Worm (Caenorhabditis elegans): Measurements from ENCODE around the gene F39F10.4.

Gene F39F10.4

DNA sequence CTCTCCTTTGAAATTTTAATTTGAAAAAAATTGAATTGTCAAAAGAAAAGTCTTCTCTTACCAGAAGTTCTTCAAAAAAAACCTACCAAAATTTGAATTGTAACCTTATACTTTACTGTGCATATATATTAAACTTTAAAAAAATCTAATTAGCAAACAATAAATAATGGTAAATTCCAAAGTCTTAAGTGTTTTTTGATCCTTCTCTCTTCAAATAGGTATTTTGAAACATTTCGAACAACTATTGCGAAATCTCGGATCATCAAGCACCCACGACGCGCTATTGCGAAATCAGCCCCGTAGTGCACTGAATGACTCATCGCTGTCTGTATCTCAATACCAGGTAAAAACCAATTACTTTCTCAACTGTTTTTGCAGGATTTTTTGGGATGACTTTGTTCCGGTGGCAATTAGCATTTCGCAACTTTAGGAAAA lies 27.2 kb upstream of the F39F10.4 start:
- TF ChIP-seq ets-7 (tag; optimal IDR thresholded peaks at IDR 0.05) (no peak), flt-1 (GFP tag; IDR thresholded peaks at IDR 0.05) (0 out of 2 replicates have a peak, but pooled peaks have one; percentile 16), hnd-1 (tag; optimal IDR thresholded peaks at IDR 0.05) (peak; percentile 21)

DNA sequence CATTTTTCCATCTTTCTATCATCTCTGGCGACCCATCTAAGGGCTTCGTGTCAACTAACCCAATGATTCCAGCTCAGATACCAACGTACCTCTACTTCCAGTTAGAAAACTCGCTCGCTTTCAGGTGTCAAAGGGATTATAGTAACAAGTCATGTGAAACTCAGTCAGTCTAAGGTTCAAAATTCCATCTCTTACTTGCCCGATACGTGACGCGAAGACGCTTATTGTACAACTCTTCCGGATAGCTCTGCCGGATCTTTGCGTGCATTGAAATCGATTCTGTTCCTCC lies 26.8 kb upstream of the F39F10.4 start:
- TF ChIP-seq F13C5.2 (tag; optimal IDR thresholded peaks at IDR 0.05) = no peak
- no peak for TF ChIP-seq hnd-1 (tag; optimal IDR thresholded peaks at IDR 0.05)
- no peak for TF ChIP-seq scrt-1 (GFP tag; IDR thresholded peaks at IDR 0.05)
- no peak for TF ChIP-seq aly-1 (tag; optimal IDR thresholded peaks at IDR 0.05)
- no peak for TF ChIP-seq ama-1 (optimal IDR thresholded peaks at IDR 0.05)
- TF ChIP-seq pes-1 (GFP tag; IDR thresholded peaks at IDR 0.05) = no peak
- no peak for TF ChIP-seq tbx-11 (GFP tag; IDR thresholded peaks at IDR 0.05)

DNA sequence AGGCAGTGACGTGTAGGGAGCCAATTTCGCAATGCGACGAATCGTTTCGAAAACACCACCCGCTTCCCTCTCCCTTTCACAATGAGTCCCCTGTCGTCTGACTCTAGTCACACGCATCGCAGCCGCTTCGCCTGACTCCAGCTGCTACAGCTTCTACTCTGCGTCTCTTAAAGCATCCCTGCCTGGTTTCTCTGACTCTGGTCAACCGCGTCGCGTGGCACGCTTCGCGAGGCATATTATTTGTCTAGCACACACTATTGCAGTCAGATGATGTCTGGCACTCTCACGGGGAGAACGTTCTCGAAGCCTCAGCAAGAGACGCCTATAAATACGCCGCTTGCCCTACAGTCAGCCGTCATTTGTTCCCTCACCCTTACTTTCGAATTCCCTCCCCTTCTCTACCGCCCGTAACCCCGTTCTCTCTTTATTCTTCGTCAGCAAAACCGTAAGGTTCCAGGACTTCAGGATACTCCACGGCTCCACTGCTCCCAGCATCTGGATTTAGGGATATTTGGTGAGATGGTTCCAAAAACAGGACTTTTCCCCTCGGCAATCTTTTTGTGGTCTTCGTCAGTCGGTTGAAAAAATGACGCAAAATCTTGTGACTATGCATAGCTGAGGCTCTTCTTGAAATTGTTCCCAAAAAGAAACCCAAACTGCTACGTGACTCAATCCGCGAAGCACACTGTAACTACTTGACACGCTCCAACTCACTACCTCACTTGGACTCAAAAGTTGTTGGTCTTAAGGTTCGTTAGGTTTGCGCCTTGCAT lies 26.2 kb upstream of the F39F10.4 start:
- TF ChIP-seq ama-1 (optimal IDR thresholded peaks at IDR 0.05) = peak; percentile 99
- TF ChIP-seq ets-7 (tag; optimal IDR thresholded peaks at IDR 0.05) = no peak
- TF ChIP-seq tbx-11 (GFP tag; IDR thresholded peaks at IDR 0.05) = peak; percentile 59; the same call in 1 of the 2 replicates
- peak; percentile 55 for TF ChIP-seq flt-1 (GFP tag; IDR thresholded peaks at IDR 0.05)
- TF ChIP-seq aly-1 (tag; optimal IDR thresholded peaks at IDR 0.05) = peak; percentile 70
- peak; percentile 78 for TF ChIP-seq ceh-36 (tag; optimal IDR thresholded peaks at IDR 0.05)
- peak; percentile 50 for TF ChIP-seq tbx-37 (GFP tag; conservative IDR thresholded peaks at IDR 0.05)
- peak; percentile 83 for TF ChIP-seq tra-4 (tag; optimal IDR thresholded peaks at IDR 0.05)
- no peak for TF ChIP-seq ceh-13 (GFP tag; optimal IDR thresholded peaks at IDR 0.05)
- TF ChIP-seq F13C5.2 (tag; optimal IDR thresholded peaks at IDR 0.05) = peak; percentile 78
- peak; percentile 58 for TF ChIP-seq hnd-1 (tag; optimal IDR thresholded peaks at IDR 0.05)
- TF ChIP-seq pes-1 (GFP tag; IDR thresholded peaks at IDR 0.05) = peak; percentile 71
- peak; percentile 95 for TF ChIP-seq hmg-4 (GFP tag; optimal IDR thresholded peaks at IDR 0.05)
- peak; percentile 69 for TF ChIP-seq hmbx-1 (tag; optimal IDR thresholded peaks at IDR 0.05)
- TF ChIP-seq scrt-1 (GFP tag; IDR thresholded peaks at IDR 0.05) = 0 out of 2 replicates have a peak, but pooled peaks have one; percentile 64
- TF ChIP-seq B0310.2 (tag; optimal IDR thresholded peaks at IDR 0.05) = peak; percentile 80
- peak; percentile 74 for TF ChIP-seq sea-1 (GFP tag; conservative IDR thresholded peaks at IDR 0.05)

DNA sequence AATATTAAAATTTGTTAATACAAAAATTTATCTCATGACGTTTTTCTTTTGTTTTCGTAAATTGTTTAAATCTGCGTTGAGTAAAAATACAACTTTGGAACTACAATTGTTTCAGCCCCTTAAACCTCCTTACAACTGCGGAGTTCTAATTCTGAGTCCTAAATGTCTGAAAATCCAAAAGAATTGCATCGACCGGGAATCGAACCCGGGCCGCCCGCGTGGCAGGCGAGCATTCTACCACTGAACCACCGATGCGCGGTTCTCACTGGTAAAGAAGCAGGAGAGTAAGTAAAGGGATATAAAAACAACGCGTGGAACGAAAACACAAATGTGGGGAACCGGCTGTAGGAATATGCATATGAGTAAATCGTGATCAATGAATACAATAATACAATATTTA lies 24.6 kb upstream of the F39F10.4 start:
- TF ChIP-seq hmg-4 (GFP tag; optimal IDR thresholded peaks at IDR 0.05) (peak; percentile 95), aly-1 (tag; optimal IDR thresholded peaks at IDR 0.05) (peak; percentile 80), tra-4 (tag; optimal IDR thresholded peaks at IDR 0.05) (no peak), sea-1 (GFP tag; conservative IDR thresholded peaks at IDR 0.05) (peak; percentile 85), B0310.2 (tag; optimal IDR thresholded peaks at IDR 0.05) (peak; percentile 67), ceh-13 (GFP tag; optimal IDR thresholded peaks at IDR 0.05) (peak; percentile 82), hnd-1 (tag; optimal IDR thresholded peaks at IDR 0.05) (peak; percentile 67), F13C5.2 (tag; optimal IDR thresholded peaks at IDR 0.05) (peak; percentile 95), flt-1 (GFP tag; IDR thresholded peaks at IDR 0.05) (peak; percentile 83), ama-1 (optimal IDR thresholded peaks at IDR 0.05) (no peak), tbx-11 (GFP tag; IDR thresholded peaks at IDR 0.05) (no peak; the same call in none of the 2 replicates), ets-7 (tag; optimal IDR thresholded peaks at IDR 0.05) (peak; percentile 68), pes-1 (GFP tag; IDR thresholded peaks at IDR 0.05) (peak; percentile 90), tbx-37 (GFP tag; conservative IDR thresholded peaks at IDR 0.05) (peak; percentile 77), hmbx-1 (tag; optimal IDR thresholded peaks at IDR 0.05) (peak; percentile 54), scrt-1 (GFP tag; IDR thresholded peaks at IDR 0.05) (peak; percentile 89), ceh-36 (tag; optimal IDR thresholded peaks at IDR 0.05) (peak; percentile 84)

DNA sequence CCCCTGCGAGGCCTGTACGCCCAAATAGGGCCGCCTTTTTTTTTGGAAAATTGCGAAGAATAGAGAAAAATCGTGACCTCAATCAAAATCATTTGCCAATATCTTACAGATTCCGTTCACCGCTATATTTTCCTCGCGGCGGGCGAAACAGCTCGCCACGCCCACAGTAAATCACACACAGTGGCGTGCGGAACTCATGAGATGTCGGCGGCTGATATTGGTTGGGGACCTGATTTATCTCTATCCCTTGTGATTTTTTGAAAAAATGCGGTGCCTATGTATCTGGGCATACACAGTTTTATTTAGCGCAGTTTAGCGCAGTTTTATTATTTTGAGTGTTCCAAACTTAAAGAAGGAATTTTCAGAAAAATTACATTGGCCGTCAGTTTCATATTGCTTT lies 21.8 kb upstream of the F39F10.4 start:
- TF ChIP-seq sea-1 (GFP tag; conservative IDR thresholded peaks at IDR 0.05) = 0 out of 2 replicates have a peak, but pooled peaks have one; percentile 45
- TF ChIP-seq hnd-1 (tag; optimal IDR thresholded peaks at IDR 0.05) = no peak
- TF ChIP-seq F13C5.2 (tag; optimal IDR thresholded peaks at IDR 0.05) = no peak

DNA sequence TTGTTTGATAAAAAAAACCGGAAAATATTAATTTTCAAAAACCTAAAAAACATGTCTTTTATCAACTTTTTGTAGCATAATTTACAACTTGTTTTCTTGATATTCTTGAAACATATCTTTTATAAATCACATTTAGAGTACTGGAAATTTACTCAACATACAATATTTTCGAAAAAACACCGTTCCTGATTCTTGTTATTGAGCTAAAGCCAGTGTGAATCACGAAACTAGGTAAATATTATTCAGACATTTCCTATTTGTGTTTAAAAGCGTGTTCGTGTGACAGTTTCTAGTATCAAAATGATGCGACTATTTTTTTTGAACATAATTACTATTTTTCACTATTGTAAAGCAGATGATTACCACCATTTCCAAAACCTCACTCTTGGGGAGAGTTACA lies 20.1 kb upstream of the F39F10.4 start, which contains the start of gene C30E1.4:
Gene C30E1.4, plus strand, starts transcription at position 301 of the 400 bp plus-strand sequence.
- TF ChIP-seq flt-1 (GFP tag; IDR thresholded peaks at IDR 0.05) (no peak), hmbx-1 (tag; optimal IDR thresholded peaks at IDR 0.05) (no peak), hmg-4 (GFP tag; optimal IDR thresholded peaks at IDR 0.05) (no peak), B0310.2 (tag; optimal IDR thresholded peaks at IDR 0.05) (no peak), tra-4 (tag; optimal IDR thresholded peaks at IDR 0.05) (no peak), F13C5.2 (tag; optimal IDR thresholded peaks at IDR 0.05) (no peak), hnd-1 (tag; optimal IDR thresholded peaks at IDR 0.05) (no peak), aly-1 (tag; optimal IDR thresholded peaks at IDR 0.05) (no peak)

DNA sequence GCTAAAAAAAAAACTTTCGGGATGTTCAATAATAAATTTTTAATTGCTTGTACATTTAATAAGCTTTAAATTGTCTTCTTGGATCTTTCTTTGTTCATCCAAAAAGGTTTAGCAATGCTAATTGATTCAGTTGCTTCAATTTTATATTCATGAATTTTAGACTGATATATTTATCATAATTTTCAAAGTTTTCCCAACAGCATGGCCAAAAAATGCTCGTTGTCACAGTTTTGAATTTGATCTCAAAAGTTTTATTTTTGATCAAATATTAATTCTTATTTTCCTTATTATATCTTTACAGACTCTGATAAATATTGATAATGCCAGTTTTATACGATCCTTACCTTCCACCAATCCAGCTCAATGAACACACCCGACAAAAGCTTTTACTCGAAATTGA lies 18.0 kb upstream of the F39F10.4 start, which contains the start of gene fbxb-114:
Gene fbxb-114, plus strand, starts transcription at position 301 of the 400 bp plus-strand sequence.
- no peak for TF ChIP-seq flt-1 (GFP tag; IDR thresholded peaks at IDR 0.05)
- TF ChIP-seq F13C5.2 (tag; optimal IDR thresholded peaks at IDR 0.05) = no peak
- no peak for TF ChIP-seq hmg-4 (GFP tag; optimal IDR thresholded peaks at IDR 0.05)
- no peak for TF ChIP-seq tra-4 (tag; optimal IDR thresholded peaks at IDR 0.05)
- TF ChIP-seq aly-1 (tag; optimal IDR thresholded peaks at IDR 0.05) = no peak
- TF ChIP-seq ceh-36 (tag; optimal IDR thresholded peaks at IDR 0.05) = no peak
- TF ChIP-seq hnd-1 (tag; optimal IDR thresholded peaks at IDR 0.05) = no peak
- no peak for TF ChIP-seq pes-1 (GFP tag; IDR thresholded peaks at IDR 0.05)
- no peak for TF ChIP-seq tbx-37 (GFP tag; conservative IDR thresholded peaks at IDR 0.05)
- TF ChIP-seq hmbx-1 (tag; optimal IDR thresholded peaks at IDR 0.05) = no peak
- no peak for TF ChIP-seq tbx-11 (GFP tag; IDR thresholded peaks at IDR 0.05)
- no peak for TF ChIP-seq sea-1 (GFP tag; conservative IDR thresholded peaks at IDR 0.05)
- no peak for TF ChIP-seq ets-7 (tag; optimal IDR thresholded peaks at IDR 0.05)
